Worm (Caenorhabditis elegans) whole organism, L3 larva: ENCODE measurements around the gene F35A5.5.

Experiments
- R02D3.7 ChIP-seq: fragments of 150-350 bp; optimal IDR thresholded peaks from 2 replicates; lab custom pipeline; 2014; ENCODE audit warnings: missing biosample characterization, missing genetic modification characterization
- ZK546.5 ChIP-seq: sonication (generic microtip); optimal IDR thresholded peaks from 2 replicates; lab custom pipeline; 2017; ENCODE audit warnings: missing biosample characterization, missing genetic modification characterization
- aly-2 ChIP-seq: fragments of 150-350 bp; optimal IDR thresholded peaks from 2 replicates; lab custom pipeline; 2014; ENCODE audit warnings: missing biosample characterization, missing genetic modification characterization
- ama-1 ChIP-seq: fragments of 150-350 bp; optimal IDR thresholded peaks from 2 replicates; lab custom pipeline; 2018
- ceh-16 ChIP-seq: sonication (generic microtip); optimal IDR thresholded peaks from 2 replicates; lab custom pipeline; 2017; ENCODE audit warnings: missing biosample characterization, missing genetic modification characterization
- ceh-28 ChIP-seq: fragments of 150-350 bp; optimal IDR thresholded peaks from 2 replicates; lab custom pipeline; 2014; ENCODE audit warnings: missing biosample characterization, missing genetic modification reagents, missing genetic modification characterization
- ceh-82 ChIP-seq: fragments of 150-350 bp; optimal IDR thresholded peaks from 2 replicates; lab custom pipeline; 2014; ENCODE audit warnings: missing biosample characterization, missing genetic modification characterization
- ceh-9 ChIP-seq: sonication (generic microtip); optimal IDR thresholded peaks from 2 replicates; lab custom pipeline; 2018; ENCODE audit warnings: missing biosample characterization, missing genetic modification characterization
- daf-12 ChIP-seq: fragments of 150-350 bp; optimal IDR thresholded peaks from 2 replicates; lab custom pipeline; 2014; ENCODE audit warnings: missing biosample characterization, missing genetic modification reagents, missing genetic modification characterization
- egl-27 ChIP-seq: sonication (generic microtip); optimal IDR thresholded peaks from 4 replicates; lab custom pipeline; 2017; ENCODE audit warnings: missing biosample characterization, missing genetic modification reagents, missing genetic modification characterization
- egl-5 ChIP-seq: fragments of 150-350 bp; optimal IDR thresholded peaks from 2 replicates; lab custom pipeline; 2017; ENCODE audit warnings: missing biosample characterization, missing genetic modification reagents, missing genetic modification characterization, inconsistent platforms
- elt-1 ChIP-seq: fragments of 150-350 bp; optimal IDR thresholded peaks from 2 replicates; lab custom pipeline; 2014; ENCODE audit warnings: missing biosample characterization, missing genetic modification characterization
- elt-2 ChIP-seq: sonication (generic microtip); optimal IDR thresholded peaks from 2 replicates; lab custom pipeline; 2016; ENCODE audit warnings: missing genetic modification reagents, mild to moderate bottlenecking, missing genetic modification characterization, missing compliant biosample characterization
- elt-3 ChIP-seq, 3 experiments: fragments of 150-350 bp in 1 of 3; sonication (generic microtip) in 2 of 3; optimal IDR thresholded peaks; 2 replicates in 2 of 3; 4 replicates in 1 of 3; lab custom pipeline; 2014 to 2017; ENCODE audit warnings: missing biosample characterization in 3 of 3, missing genetic modification characterization in 3 of 3
- eor-1 ChIP-seq, 2 experiments: fragments of 150-350 bp; optimal IDR thresholded peaks; 2 replicates each; lab custom pipeline; 2014 to 2018; ENCODE audit warnings: missing biosample characterization in 2 of 2, missing genetic modification characterization in 2 of 2
- fkh-10 ChIP-seq: sonication (generic microtip); optimal IDR thresholded peaks from 2 replicates; lab custom pipeline; 2017; ENCODE audit warnings: missing biosample characterization, missing genetic modification reagents, missing genetic modification characterization
- fkh-2 ChIP-seq: fragments of 150-350 bp; optimal IDR thresholded peaks from 2 replicates; lab custom pipeline; 2014; ENCODE audit warnings: missing biosample characterization, missing genetic modification reagents, missing genetic modification characterization
- fos-1 ChIP-seq: fragments of 150-350 bp; optimal IDR thresholded peaks from 2 replicates; lab custom pipeline; 2014; ENCODE audit warnings: missing biosample characterization, missing genetic modification characterization
- hmg-11 ChIP-seq: sonication (generic microtip); optimal IDR thresholded peaks from 2 replicates; lab custom pipeline; 2016; ENCODE audit warnings: missing genetic modification characterization, missing compliant biosample characterization
- jun-1 ChIP-seq: fragments of 150-350 bp; optimal IDR thresholded peaks from 2 replicates; lab custom pipeline; 2014; ENCODE audit warnings: missing biosample characterization, missing genetic modification reagents, missing genetic modification characterization
- lin-15B ChIP-seq: fragments of 150-350 bp; optimal IDR thresholded peaks from 2 replicates; lab custom pipeline; 2014; ENCODE audit warnings: missing biosample characterization, missing genetic modification characterization
- lin-39 ChIP-seq: fragments of 150-350 bp; optimal IDR thresholded peaks from 2 replicates; lab custom pipeline; 2018; ENCODE audit warnings: missing biosample characterization, missing genetic modification reagents, missing genetic modification characterization
- lsy-12 ChIP-seq: sonication (generic microtip); optimal IDR thresholded peaks from 2 replicates; lab custom pipeline; 2016; ENCODE audit warnings: mild to moderate bottlenecking, missing genetic modification characterization, missing compliant biosample characterization
- mdl-1 ChIP-seq: fragments of 150-350 bp; optimal IDR thresholded peaks from 2 replicates; lab custom pipeline; 2014; ENCODE audit warnings: missing biosample characterization, missing genetic modification characterization
- mml-1 ChIP-seq: fragments of 150-350 bp; sonication (generic microtip); optimal IDR thresholded peaks from 3 replicates; lab custom pipeline; 2014; ENCODE audit warnings: missing biosample characterization, missing genetic modification characterization
- nfya-1 ChIP-seq: sonication (generic microtip); optimal IDR thresholded peaks from 2 replicates; lab custom pipeline; 2017; ENCODE audit warnings: missing genetic modification characterization, mild to moderate bottlenecking, missing compliant biosample characterization, antibody characterized with exemption, moderate library complexity; ENCODE audit not compliant: insufficient read depth
- nhr-11 ChIP-seq: fragments of 150-350 bp; optimal IDR thresholded peaks from 2 replicates; lab custom pipeline; 2014; ENCODE audit warnings: missing biosample characterization, missing genetic modification characterization
- nhr-12 ChIP-seq: fragments of 150-350 bp; optimal IDR thresholded peaks from 2 replicates; lab custom pipeline; 2014; ENCODE audit warnings: missing biosample characterization, missing genetic modification characterization
- nhr-23 ChIP-seq: fragments of 150-350 bp; optimal IDR thresholded peaks from 2 replicates; lab custom pipeline; 2014; ENCODE audit warnings: missing biosample characterization, missing genetic modification reagents, missing genetic modification characterization
- nhr-237 ChIP-seq: fragments of 150-350 bp; optimal IDR thresholded peaks from 2 replicates; lab custom pipeline; 2014; ENCODE audit warnings: missing biosample characterization, missing genetic modification characterization
- nhr-25 ChIP-seq: sonication (generic microtip); optimal IDR thresholded peaks from 2 replicates; lab custom pipeline; 2017; ENCODE audit warnings: missing biosample characterization, missing genetic modification characterization
- nhr-28 ChIP-seq: fragments of 150-350 bp; optimal IDR thresholded peaks from 2 replicates; lab custom pipeline; 2014; ENCODE audit warnings: missing biosample characterization, missing genetic modification characterization
- nhr-43 ChIP-seq: sonication (generic microtip); optimal IDR thresholded peaks from 2 replicates; lab custom pipeline; 2016; ENCODE audit warnings: mild to moderate bottlenecking, missing genetic modification characterization, missing compliant biosample characterization; ENCODE audit not compliant: poor library complexity, severe bottlenecking
- nhr-67 ChIP-seq: fragments of 150-350 bp; optimal IDR thresholded peaks from 2 replicates; lab custom pipeline; 2014; ENCODE audit warnings: missing biosample characterization, missing genetic modification characterization
- nhr-76 ChIP-seq: fragments of 150-350 bp; sonication (generic microtip); optimal IDR thresholded peaks from 5 replicates; lab custom pipeline; 2014; ENCODE audit warnings: missing biosample characterization, missing genetic modification characterization
- nhr-77 ChIP-seq: fragments of 150-350 bp; optimal IDR thresholded peaks from 2 replicates; lab custom pipeline; 2014; ENCODE audit warnings: missing biosample characterization, missing genetic modification characterization
- pha-4 ChIP-seq: fragments of 150-350 bp; optimal IDR thresholded peaks from 2 replicates; lab custom pipeline; 2014; ENCODE audit warnings: missing biosample characterization, missing genetic modification reagents, missing genetic modification characterization
- pqm-1 ChIP-seq: fragments of 150-350 bp; optimal IDR thresholded peaks from 2 replicates; lab custom pipeline; 2017; ENCODE audit warnings: missing biosample characterization, missing genetic modification characterization, inconsistent platforms
- sea-2 ChIP-seq: fragments of 150-350 bp; sonication (generic microtip); optimal IDR thresholded peaks from 4 replicates; lab custom pipeline; 2014; ENCODE audit warnings: missing biosample characterization, missing genetic modification reagents, missing genetic modification characterization
- skn-1 ChIP-seq: fragments of 150-350 bp; optimal IDR thresholded peaks from 2 replicates; lab custom pipeline; 2014; ENCODE audit warnings: missing biosample characterization, missing genetic modification characterization
- snpc-4 ChIP-seq: fragments of 150-350 bp; optimal IDR thresholded peaks from 2 replicates; lab custom pipeline; 2014; ENCODE audit warnings: missing biosample characterization, missing genetic modification characterization
- tbx-2 ChIP-seq: sonication (generic microtip); optimal IDR thresholded peaks from 2 replicates; lab custom pipeline; 2016; ENCODE audit warnings: mild to moderate bottlenecking, missing genetic modification characterization, missing compliant biosample characterization
- unc-39 ChIP-seq: sonication (generic microtip); optimal IDR thresholded peaks from 4 replicates; lab custom pipeline; 2017; ENCODE audit warnings: missing biosample characterization, missing genetic modification characterization
- unc-62 ChIP-seq: fragments of 150-350 bp; sonication (generic microtip); optimal IDR thresholded peaks from 4 replicates; lab custom pipeline; 2014; ENCODE audit warnings: missing biosample characterization, missing genetic modification reagents, missing genetic modification characterization
- zag-1 ChIP-seq: fragments of 150-350 bp; optimal IDR thresholded peaks from 2 replicates; lab custom pipeline; 2014; ENCODE audit warnings: missing biosample characterization, missing genetic modification characterization
- ztf-11 ChIP-seq: fragments of 150-350 bp; optimal IDR thresholded peaks from 2 replicates; lab custom pipeline; 2014; ENCODE audit warnings: missing biosample characterization, missing genetic modification characterization
- ztf-4 ChIP-seq: fragments of 150-350 bp; optimal IDR thresholded peaks from 2 replicates; lab custom pipeline; 2014; ENCODE audit warnings: missing biosample characterization, missing genetic modification characterization

The F35A5.5 gene

ce11 chrX:3803314-3803713 is 7.8 kb upstream of the F35A5.5 start, which contains the start of gene F35A5.8:
Gene F35A5.8, minus strand, starts transcription at chrX:3803464.
- TF ChIP-seq jun-1 (tag; lab: Kevin White, UChicago), result no peak
- peak; percentile 64 for TF ChIP-seq nhr-25 (tag; lab: Kevin White, UChicago)
- TF ChIP-seq nhr-23, result peak; percentile 79
- no peak for TF ChIP-seq nhr-237 (tag; lab: Kevin White, UChicago)
- TF ChIP-seq unc-39 (tag; lab: Kevin White, UChicago), result no peak
- TF ChIP-seq fkh-2, result no peak
- peak; percentile 55 for TF ChIP-seq snpc-4 (tag; lab: Kevin White, UChicago)
- TF ChIP-seq skn-1 (tag; lab: Kevin White, UChicago), result peak; percentile 11
- no peak for TF ChIP-seq fos-1 (tag; lab: Kevin White, UChicago)
- no peak for TF ChIP-seq sea-2 (GFP tag; lab: Kevin White, UChicago)
- TF ChIP-seq elt-3 (tag; optimal IDR thresholded peaks at IDR 0.05; lab: Kevin White, UChicago), result no peak
- TF ChIP-seq nhr-28, result no peak
- no peak for TF ChIP-seq ceh-16 (tag; lab: Kevin White, UChicago)
- TF ChIP-seq tbx-2 (tag; lab: Kevin White, UChicago), result peak; percentile 64
- peak; percentile 12 for TF ChIP-seq ceh-28
- TF ChIP-seq ceh-82 (tag; lab: Kevin White, UChicago), result peak; percentile 61
- peak; percentile 43 for TF ChIP-seq lsy-12 (tag; lab: Kevin White, UChicago)
- no peak for TF ChIP-seq fkh-10
- TF ChIP-seq nhr-11, result no peak
- no peak for TF ChIP-seq zag-1 (tag; lab: Kevin White, UChicago)
- peak; percentile 48 for TF ChIP-seq lin-15B
- no peak for TF ChIP-seq ztf-11 (tag; lab: Kevin White, UChicago)
- no peak for TF ChIP-seq daf-12 (tag; lab: Kevin White, UChicago)
- TF ChIP-seq mdl-1, result no peak
- no peak for TF ChIP-seq R02D3.7 (tag; lab: Kevin White, UChicago)
- TF ChIP-seq elt-1 (tag; lab: Kevin White, UChicago), result no peak
- no peak for TF ChIP-seq hmg-11 (tag; lab: Kevin White, UChicago)
- TF ChIP-seq pha-4 (tag; lab: Kevin White, UChicago), result peak; percentile 94
- peak; percentile 13 for TF ChIP-seq pqm-1
- no peak for TF ChIP-seq nhr-76 (tag; lab: Kevin White, UChicago)
- TF ChIP-seq ZK546.5, result no peak
- no peak for TF ChIP-seq nhr-77 (tag; lab: Kevin White, UChicago)
- TF ChIP-seq nhr-43 (tag; lab: Kevin White, UChicago), result no peak
- TF ChIP-seq unc-62 (GFP tag; lab: Kevin White, UChicago), result no peak
- TF ChIP-seq ztf-4 (tag; lab: Kevin White, UChicago), result no peak
- TF ChIP-seq lin-39 (tag; lab: Kevin White, UChicago), result peak; percentile 37
- no peak for TF ChIP-seq nhr-67 (tag; lab: Kevin White, UChicago)
- TF ChIP-seq egl-27 (tag; lab: Kevin White, UChicago), result no peak
- TF ChIP-seq ceh-9 (tag; lab: Kevin White, UChicago), result no peak
- TF ChIP-seq aly-2, result no peak
- TF ChIP-seq nhr-12 (tag; lab: Kevin White, UChicago), result no peak
- TF ChIP-seq egl-5 (tag; lab: Kevin White, UChicago), result no peak
- no peak for TF ChIP-seq mml-1 (tag; lab: Kevin White, UChicago)
- no peak for TF ChIP-seq ama-1 (lab: Kevin White, UChicago)
- no peak for TF ChIP-seq eor-1 (tag; optimal IDR thresholded peaks at IDR 0.05; lab: Kevin White, UChicago)
- peak; percentile 75 for TF ChIP-seq nfya-1 (tag; lab: Kevin White, UChicago)
- TF ChIP-seq elt-2 (tag; lab: Kevin White, UChicago), result peak; percentile 58
